Worm (Caenorhabditis elegans) whole organism, L2 larva: ENCODE measurements around the gene Y53G8AR.8.
"Not testable (repeated sequence)": the region's sequence is repeated elsewhere in the genome, so short reads cannot be mapped to it uniquely, and the experiment has no call there.

ENCODE experiments used
- F13H6.1 ChIP-seq: sonication (generic microtip); optimal IDR thresholded peaks from 2 replicates; lab custom pipeline; 2016; ENCODE audit warnings: missing genetic modification characterization, missing compliant biosample characterization
- Y55F3AM.14 ChIP-seq: fragments of 200-800 bp; sonication (Bioruptor generic); optimal IDR thresholded peaks from 2 replicates; lab custom pipeline; 2018; ENCODE audit warnings: mild to moderate bottlenecking, missing genetic modification characterization, missing compliant biosample characterization
- ZK546.5 ChIP-seq: sonication (generic microtip); optimal IDR thresholded peaks from 2 replicates; lab custom pipeline; 2017; ENCODE audit warnings: missing biosample characterization, missing genetic modification characterization
- alr-1 ChIP-seq: fragments of 150-350 bp; optimal IDR thresholded peaks from 2 replicates; lab custom pipeline; 2014; ENCODE audit warnings: missing biosample characterization, missing genetic modification characterization
- aly-2 ChIP-seq: fragments of 150-350 bp; optimal IDR thresholded peaks from 2 replicates; lab custom pipeline; 2014; ENCODE audit warnings: missing biosample characterization, missing genetic modification characterization
- ama-1 ChIP-seq: fragments of 150-350 bp; optimal IDR thresholded peaks from 2 replicates; lab custom pipeline; 2018; ENCODE audit warnings: inconsistent platforms
- ceh-16 ChIP-seq: fragments of 150-350 bp; optimal IDR thresholded peaks from 2 replicates; lab custom pipeline; 2014; ENCODE audit warnings: missing biosample characterization, missing genetic modification characterization
- ceh-82 ChIP-seq: fragments of 150-350 bp; optimal IDR thresholded peaks from 2 replicates; lab custom pipeline; 2014; ENCODE audit warnings: missing biosample characterization, missing genetic modification characterization
- crh-2 ChIP-seq: sonication (generic microtip); optimal IDR thresholded peaks from 2 replicates; lab custom pipeline; 2017; ENCODE audit warnings: missing biosample characterization, missing genetic modification characterization
- dmd-4 ChIP-seq: sonication (generic microtip); optimal IDR thresholded peaks from 2 replicates; lab custom pipeline; 2017; ENCODE audit warnings: missing biosample characterization, missing genetic modification characterization
- egl-27 ChIP-seq: sonication (generic microtip); optimal IDR thresholded peaks from 3 replicates; lab custom pipeline; 2017; ENCODE audit warnings: missing biosample characterization, missing genetic modification reagents, missing genetic modification characterization
- elt-1 ChIP-seq: fragments of 150-350 bp; optimal IDR thresholded peaks from 2 replicates; lab custom pipeline; 2014; ENCODE audit warnings: missing biosample characterization, missing genetic modification characterization
- elt-3 ChIP-seq: sonication (generic microtip); optimal IDR thresholded peaks from 2 replicates; lab custom pipeline; 2017; ENCODE audit warnings: missing biosample characterization, missing genetic modification characterization
- gmeb-1 ChIP-seq: fragments of 150-350 bp; optimal IDR thresholded peaks from 2 replicates; lab custom pipeline; 2014; ENCODE audit warnings: missing biosample characterization, missing genetic modification characterization
- lin-11 ChIP-seq: fragments of 150-350 bp; sonication (generic microtip); optimal IDR thresholded peaks from 2 replicates; lab custom pipeline; 2014; ENCODE audit warnings: missing biosample characterization, missing genetic modification characterization, inconsistent platforms, mixed read lengths
- lin-13 ChIP-seq: fragments of 150-350 bp; optimal IDR thresholded peaks from 2 replicates; lab custom pipeline; 2014; ENCODE audit warnings: missing biosample characterization, missing genetic modification reagents, missing genetic modification characterization
- lsy-2 ChIP-seq, 2 experiments: fragments of 150-350 bp in 1 of 2; sonication (generic microtip) in 1 of 2; optimal IDR thresholded peaks; 2 replicates each; lab custom pipeline; 2014 to 2017; ENCODE audit warnings: missing biosample characterization in 2 of 2, missing genetic modification characterization in 2 of 2
- mab-5 ChIP-seq: fragments of 150-350 bp; optimal IDR thresholded peaks from 2 replicates; lab custom pipeline; 2014; ENCODE audit warnings: missing biosample characterization, missing genetic modification characterization
- mdl-1 ChIP-seq, 2 experiments: fragments of 150-350 bp in 1 of 2; sonication (generic microtip) in 1 of 2; optimal IDR thresholded peaks; 2 replicates each; lab custom pipeline; 2017; ENCODE audit warnings: missing biosample characterization in 2 of 2, missing genetic modification characterization in 2 of 2
- nhr-11 ChIP-seq: fragments of 150-350 bp; optimal IDR thresholded peaks from 2 replicates; lab custom pipeline; 2014; ENCODE audit warnings: missing biosample characterization, missing genetic modification characterization
- nhr-12 ChIP-seq: fragments of 150-350 bp; optimal IDR thresholded peaks from 2 replicates; lab custom pipeline; 2014; ENCODE audit warnings: missing biosample characterization, missing genetic modification characterization
- nhr-129 ChIP-seq: fragments of 150-350 bp; optimal IDR thresholded peaks from 2 replicates; lab custom pipeline; 2014; ENCODE audit warnings: missing biosample characterization, missing genetic modification characterization
- nhr-21 ChIP-seq: fragments of 150-350 bp; optimal IDR thresholded peaks from 2 replicates; lab custom pipeline; 2014; ENCODE audit warnings: missing biosample characterization, missing genetic modification characterization
- nhr-23 ChIP-seq: fragments of 150-350 bp; optimal IDR thresholded peaks from 2 replicates; lab custom pipeline; 2014; ENCODE audit warnings: missing biosample characterization, missing genetic modification reagents, missing genetic modification characterization
- nhr-237 ChIP-seq: fragments of 150-350 bp; optimal IDR thresholded peaks from 2 replicates; lab custom pipeline; 2014; ENCODE audit warnings: missing biosample characterization, missing genetic modification characterization
- nhr-25 ChIP-seq: fragments of 150-350 bp; sonication (generic microtip); optimal IDR thresholded peaks from 3 replicates; lab custom pipeline; 2014; ENCODE audit warnings: missing biosample characterization, missing genetic modification characterization
- nhr-6 ChIP-seq: fragments of 150-350 bp; optimal IDR thresholded peaks from 2 replicates; lab custom pipeline; 2014; ENCODE audit warnings: missing biosample characterization, missing genetic modification characterization
- nhr-77 ChIP-seq: fragments of 150-350 bp; optimal IDR thresholded peaks from 2 replicates; lab custom pipeline; 2014; ENCODE audit warnings: missing biosample characterization, missing genetic modification characterization
- sem-4 ChIP-seq: fragments of 150-350 bp; optimal IDR thresholded peaks from 2 replicates; lab custom pipeline; 2014; ENCODE audit warnings: missing biosample characterization, missing genetic modification reagents, missing genetic modification characterization
- skn-1 ChIP-seq: sonication (generic microtip); optimal IDR thresholded peaks from 2 replicates; lab custom pipeline; 2017; ENCODE audit warnings: missing biosample characterization, missing genetic modification characterization
- snpc-4 ChIP-seq: fragments of 150-350 bp; optimal IDR thresholded peaks from 2 replicates; lab custom pipeline; 2014; ENCODE audit warnings: missing biosample characterization, missing genetic modification characterization
- unc-39 ChIP-seq: fragments of 150-350 bp; optimal IDR thresholded peaks from 2 replicates; lab custom pipeline; 2014; ENCODE audit warnings: missing biosample characterization, missing genetic modification characterization
- unc-55 ChIP-seq: fragments of 150-350 bp; sonication (generic microtip); optimal IDR thresholded peaks from 3 replicates; lab custom pipeline; 2014; ENCODE audit warnings: missing biosample characterization, missing genetic modification reagents, missing genetic modification characterization
- unc-62 ChIP-seq: fragments of 150-350 bp; optimal IDR thresholded peaks from 2 replicates; lab custom pipeline; 2014; ENCODE audit warnings: missing biosample characterization, missing genetic modification reagents, missing genetic modification characterization
- zag-1 ChIP-seq: fragments of 150-350 bp; optimal IDR thresholded peaks from 2 replicates; lab custom pipeline; 2014; ENCODE audit warnings: missing biosample characterization, missing genetic modification characterization

Y53G8AR.8 gene

ce11 chrIII:3266602-3267001 lies 27.5 kb downstream of the Y53G8AR.8 start, which contains the start of gene Y53G8AM.7:
TSS of gene Y53G8AM.7 (minus strand) at chrIII:3266702.
- no peak for TF ChIP-seq nhr-11 (tag; lab: Kevin White, UChicago)
- no peak for TF ChIP-seq Y55F3AM.14 (GFP tag; lab: Kevin White, UChicago)
- no peak for TF ChIP-seq ZK546.5
- no peak for TF ChIP-seq lin-11
- TF ChIP-seq nhr-237 (tag; lab: Kevin White, UChicago) = no peak
- TF ChIP-seq gmeb-1 = no peak
- TF ChIP-seq nhr-21 = no peak

ce11 chrIII:3263696-3264095 lies 30.4 kb downstream of the Y53G8AR.8 start:
- TF ChIP-seq nhr-11 (tag; lab: Kevin White, UChicago) (no peak), nhr-129 (no peak), ZK546.5 (no peak), ama-1 (lab: Kevin White, UChicago) (no peak), crh-2 (tag; lab: Kevin White, UChicago) (no peak), lin-11 (no peak), nhr-23 (tag; lab: Kevin White, UChicago) (no peak), skn-1 (no peak), ceh-16 (tag; lab: Kevin White, UChicago) (no peak), egl-27 (tag; lab: Kevin White, UChicago) (no peak), F13H6.1 (tag; lab: Kevin White, UChicago) (no peak), snpc-4 (no peak), nhr-237 (tag; lab: Kevin White, UChicago) (no peak), unc-39 (no peak)
- TF ChIP-seq, all 48 proteins: peak for 0

- not testable (repeated sequence) for TF ChIP-seq crh-2 (tag; lab: Kevin White, UChicago); unc-55 (GFP tag; lab: Kevin White, UChicago); sem-4 (tag; lab: Kevin White, UChicago)
These were observed 34.4 kb downstream of the Y53G8AR.8 start, which contains the start of gene Y53G8AM.6 for ce11 chrIII:3259691-3260090. TSS of gene Y53G8AM.6 (minus strand) at chrIII:3259791.

ce11 chrIII:3258306-3258705 lies 35.8 kb downstream of the Y53G8AR.8 start, which contains the start of gene nspg-7.2:
TSS of gene nspg-7.2 (minus strand) at chrIII:3258406.
- TF ChIP-seq ceh-82 = no peak
- no peak for TF ChIP-seq nhr-237 (tag; lab: Kevin White, UChicago)
- TF ChIP-seq ama-1 (lab: Kevin White, UChicago) = no peak
- TF ChIP-seq lsy-2 (tag; optimal IDR thresholded peaks at IDR 0.05; lab: Kevin White, UChicago) = no peak
- no peak for TF ChIP-seq aly-2
- TF ChIP-seq mab-5 (tag; lab: Kevin White, UChicago) = no peak
- TF ChIP-seq dmd-4 (tag; lab: Kevin White, UChicago) = no peak
- TF ChIP-seq egl-27 (tag; lab: Kevin White, UChicago) = no peak
- no peak for TF ChIP-seq unc-62 (GFP tag; lab: Kevin White, UChicago)
- no peak for TF ChIP-seq nhr-21
- TF ChIP-seq crh-2 (tag; lab: Kevin White, UChicago) = no peak
- no peak for TF ChIP-seq unc-39
- no peak for TF ChIP-seq nhr-23 (tag; lab: Kevin White, UChicago)
- TF ChIP-seq ceh-16 (tag; lab: Kevin White, UChicago) = no peak
- no peak for TF ChIP-seq nhr-25 (tag; lab: Kevin White, UChicago)
- TF ChIP-seq lin-13 (GFP tag; lab: Kevin White, UChicago) = no peak
- TF ChIP-seq elt-3 (tag; lab: Kevin White, UChicago) = no peak
- no peak for TF ChIP-seq nhr-12
- TF ChIP-seq F13H6.1 (tag; lab: Kevin White, UChicago) = no peak
- TF ChIP-seq alr-1 (tag; lab: Kevin White, UChicago) = no peak

- TF ChIP-seq elt-3 (tag; lab: Kevin White, UChicago) (no peak), lsy-2 (tag; optimal IDR thresholded peaks at IDR 0.05; lab: Kevin White, UChicago) (no peak), dmd-4 (tag; lab: Kevin White, UChicago) (no peak), elt-1 (tag; lab: Kevin White, UChicago) (no peak), nhr-11 (tag; lab: Kevin White, UChicago) (no peak), nhr-77 (tag; lab: Kevin White, UChicago) (no peak), unc-55 (GFP tag; lab: Kevin White, UChicago) (no peak), nhr-6 (tag; lab: Kevin White, UChicago) (no peak), ceh-82 (no peak), lin-11 (no peak), Y55F3AM.14 (GFP tag; lab: Kevin White, UChicago) (no peak), nhr-129 (no peak), unc-39 (no peak), crh-2 (tag; lab: Kevin White, UChicago) (no peak), mdl-1 (tag; optimal IDR thresholded peaks at IDR 0.05; lab: Kevin White, UChicago) (no peak), zag-1 (tag; lab: Kevin White, UChicago) (no peak)
These were observed 38.6 kb downstream of the Y53G8AR.8 start, which contains the start of gene Y53G8AM.4 for ce11 chrIII:3255575-3255974. TSS of gene Y53G8AM.4 (minus strand) at chrIII:3255675.
